Worm (Caenorhabditis elegans) whole organism, L2 larva: ENCODE data around the gene srsx-26.

Experiments used
- C34F6.9 ChIP-seq: fragments of 150-350 bp; optimal IDR thresholded peaks from 2 replicates; lab custom pipeline; 2014; ENCODE audit warnings: missing biosample characterization, missing genetic modification characterization
- F13H6.1 ChIP-seq: sonication (generic microtip); optimal IDR thresholded peaks from 2 replicates; lab custom pipeline; 2016; ENCODE audit warnings: missing genetic modification characterization, missing compliant biosample characterization
- R02D3.7 ChIP-seq: fragments of 150-350 bp; optimal IDR thresholded peaks from 2 replicates; lab custom pipeline; 2014; ENCODE audit warnings: missing biosample characterization, missing genetic modification characterization
- Y55F3AM.14 ChIP-seq: fragments of 200-800 bp; sonication (Bioruptor generic); optimal IDR thresholded peaks from 2 replicates; lab custom pipeline; 2018; ENCODE audit warnings: mild to moderate bottlenecking, missing genetic modification characterization, missing compliant biosample characterization
- alr-1 ChIP-seq: fragments of 150-350 bp; optimal IDR thresholded peaks from 2 replicates; lab custom pipeline; 2014; ENCODE audit warnings: missing biosample characterization, missing genetic modification characterization
- aly-2 ChIP-seq: fragments of 150-350 bp; optimal IDR thresholded peaks from 2 replicates; lab custom pipeline; 2014; ENCODE audit warnings: missing biosample characterization, missing genetic modification characterization
- crh-2 ChIP-seq: sonication (generic microtip); optimal IDR thresholded peaks from 2 replicates; lab custom pipeline; 2017; ENCODE audit warnings: missing biosample characterization, missing genetic modification characterization
- dmd-4 ChIP-seq: sonication (generic microtip); optimal IDR thresholded peaks from 2 replicates; lab custom pipeline; 2017; ENCODE audit warnings: missing biosample characterization, missing genetic modification characterization
- elt-1 ChIP-seq: fragments of 150-350 bp; optimal IDR thresholded peaks from 2 replicates; lab custom pipeline; 2014; ENCODE audit warnings: missing biosample characterization, missing genetic modification characterization
- elt-3 ChIP-seq: sonication (generic microtip); optimal IDR thresholded peaks from 2 replicates; lab custom pipeline; 2017; ENCODE audit warnings: missing biosample characterization, missing genetic modification characterization
- fos-1 ChIP-seq: fragments of 150-350 bp; optimal IDR thresholded peaks from 2 replicates; lab custom pipeline; 2014; ENCODE audit warnings: missing biosample characterization, missing genetic modification characterization
- gmeb-1 ChIP-seq: fragments of 150-350 bp; optimal IDR thresholded peaks from 2 replicates; lab custom pipeline; 2014; ENCODE audit warnings: missing biosample characterization, missing genetic modification characterization
- lin-39 ChIP-seq: fragments of 150-350 bp; optimal IDR thresholded peaks from 2 replicates; lab custom pipeline; 2014; ENCODE audit warnings: missing biosample characterization, missing genetic modification reagents, missing genetic modification characterization
- mab-5 ChIP-seq: fragments of 150-350 bp; optimal IDR thresholded peaks from 2 replicates; lab custom pipeline; 2014; ENCODE audit warnings: missing biosample characterization, missing genetic modification characterization
- mbf-1 ChIP-seq: sonication (generic microtip); optimal IDR thresholded peaks from 2 replicates; lab custom pipeline; 2017; ENCODE audit warnings: missing biosample characterization, missing genetic modification characterization
- mdl-1 ChIP-seq, 2 experiments: fragments of 150-350 bp in 1 of 2; sonication (generic microtip) in 1 of 2; optimal IDR thresholded peaks; 2 replicates each; lab custom pipeline; 2017; ENCODE audit warnings: missing biosample characterization in 2 of 2, missing genetic modification characterization in 2 of 2
- nhr-11 ChIP-seq: fragments of 150-350 bp; optimal IDR thresholded peaks from 2 replicates; lab custom pipeline; 2014; ENCODE audit warnings: missing biosample characterization, missing genetic modification characterization
- nhr-129 ChIP-seq: fragments of 150-350 bp; optimal IDR thresholded peaks from 2 replicates; lab custom pipeline; 2014; ENCODE audit warnings: missing biosample characterization, missing genetic modification characterization
- nhr-23 ChIP-seq: fragments of 150-350 bp; optimal IDR thresholded peaks from 2 replicates; lab custom pipeline; 2014; ENCODE audit warnings: missing biosample characterization, missing genetic modification reagents, missing genetic modification characterization
- nhr-237 ChIP-seq: fragments of 150-350 bp; optimal IDR thresholded peaks from 2 replicates; lab custom pipeline; 2014; ENCODE audit warnings: missing biosample characterization, missing genetic modification characterization
- nhr-25 ChIP-seq: fragments of 150-350 bp; sonication (generic microtip); optimal IDR thresholded peaks from 3 replicates; lab custom pipeline; 2014; ENCODE audit warnings: missing biosample characterization, missing genetic modification characterization
- nhr-6 ChIP-seq: fragments of 150-350 bp; optimal IDR thresholded peaks from 2 replicates; lab custom pipeline; 2014; ENCODE audit warnings: missing biosample characterization, missing genetic modification characterization
- nhr-77 ChIP-seq: fragments of 150-350 bp; optimal IDR thresholded peaks from 2 replicates; lab custom pipeline; 2014; ENCODE audit warnings: missing biosample characterization, missing genetic modification characterization
- peb-1 ChIP-seq: fragments of 150-350 bp; optimal IDR thresholded peaks from 2 replicates; lab custom pipeline; 2014; ENCODE audit warnings: missing biosample characterization, missing genetic modification characterization
- sem-4 ChIP-seq: fragments of 150-350 bp; optimal IDR thresholded peaks from 2 replicates; lab custom pipeline; 2014; ENCODE audit warnings: missing biosample characterization, missing genetic modification reagents, missing genetic modification characterization
- skn-1 ChIP-seq: sonication (generic microtip); optimal IDR thresholded peaks from 2 replicates; lab custom pipeline; 2017; ENCODE audit warnings: missing biosample characterization, missing genetic modification characterization
- sma-3 ChIP-seq: sonication (generic microtip); optimal IDR thresholded peaks from 2 replicates; lab custom pipeline; 2016; ENCODE audit warnings: missing genetic modification reagents, missing genetic modification characterization, missing compliant biosample characterization
- sma-9 ChIP-seq, 2 experiments: fragments of 150-350 bp in 1 of 2; sonication (generic microtip) in 1 of 2; optimal IDR thresholded peaks; 2 replicates each; lab custom pipeline; 2014 to 2016; ENCODE audit warnings: missing genetic modification characterization in 2 of 2, mild to moderate bottlenecking in 1 of 2, missing biosample characterization in 1 of 2, missing compliant biosample characterization in 1 of 2, missing genetic modification reagents in 1 of 2, moderate library complexity in 1 of 2
- unc-39 ChIP-seq: fragments of 150-350 bp; optimal IDR thresholded peaks from 2 replicates; lab custom pipeline; 2014; ENCODE audit warnings: missing biosample characterization, missing genetic modification characterization
- unc-55 ChIP-seq: fragments of 150-350 bp; sonication (generic microtip); optimal IDR thresholded peaks from 3 replicates; lab custom pipeline; 2014; ENCODE audit warnings: missing biosample characterization, missing genetic modification reagents, missing genetic modification characterization
- unc-62 ChIP-seq: fragments of 150-350 bp; optimal IDR thresholded peaks from 2 replicates; lab custom pipeline; 2014; ENCODE audit warnings: missing biosample characterization, missing genetic modification reagents, missing genetic modification characterization
- zag-1 ChIP-seq: fragments of 150-350 bp; optimal IDR thresholded peaks from 2 replicates; lab custom pipeline; 2014; ENCODE audit warnings: missing biosample characterization, missing genetic modification characterization
- ztf-4 ChIP-seq: fragments of 150-350 bp; optimal IDR thresholded peaks from 2 replicates; lab custom pipeline; 2014; ENCODE audit warnings: missing biosample characterization, missing genetic modification characterization

Gene srsx-26

DNA sequence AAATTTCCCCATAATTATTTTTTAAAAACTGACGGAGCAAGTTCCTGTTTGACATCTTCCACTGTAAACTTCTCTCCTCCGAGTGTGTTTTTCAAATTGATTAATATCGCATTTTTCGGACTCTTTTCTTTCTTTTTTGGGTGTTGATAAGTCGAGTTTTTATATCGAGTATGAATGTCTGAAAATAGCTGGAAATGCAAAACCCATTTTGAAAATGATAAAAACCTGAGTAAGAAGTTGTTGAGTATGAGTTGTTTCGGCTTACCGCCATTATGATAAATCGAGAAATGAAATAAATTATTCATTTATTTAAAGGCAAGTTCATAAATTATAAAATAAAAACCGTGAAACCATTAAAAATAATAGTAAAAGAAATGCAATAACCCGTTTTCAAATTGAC, 37.3 kb downstream of the srsx-26 start, which contains the start of gene ZK856.18:
Gene ZK856.18, minus strand, starts transcription at position 289 of the 400 bp plus-strand sequence.
- no peak for TF ChIP-seq C34F6.9 (tag; lab: Kevin White, UChicago)
- no peak for TF ChIP-seq nhr-23 (tag; lab: Kevin White, UChicago)
- no peak for TF ChIP-seq mab-5 (tag; lab: Kevin White, UChicago)
- no peak for TF ChIP-seq nhr-25 (tag; lab: Kevin White, UChicago)
- no peak for TF ChIP-seq aly-2 (tag; lab: Kevin White, UChicago)
- no peak for TF ChIP-seq unc-55
- no peak for TF ChIP-seq mbf-1
- no peak for TF ChIP-seq dmd-4 (tag; lab: Kevin White, UChicago)
- no peak for TF ChIP-seq gmeb-1
- TF ChIP-seq skn-1 (tag; lab: Kevin White, UChicago), result no peak
- no peak for TF ChIP-seq elt-3 (tag; lab: Kevin White, UChicago)
- TF ChIP-seq nhr-11, result no peak
- TF ChIP-seq Y55F3AM.14, result no peak
- TF ChIP-seq sma-3 (GFP tag; lab: Kevin White, UChicago), result no peak

DNA sequence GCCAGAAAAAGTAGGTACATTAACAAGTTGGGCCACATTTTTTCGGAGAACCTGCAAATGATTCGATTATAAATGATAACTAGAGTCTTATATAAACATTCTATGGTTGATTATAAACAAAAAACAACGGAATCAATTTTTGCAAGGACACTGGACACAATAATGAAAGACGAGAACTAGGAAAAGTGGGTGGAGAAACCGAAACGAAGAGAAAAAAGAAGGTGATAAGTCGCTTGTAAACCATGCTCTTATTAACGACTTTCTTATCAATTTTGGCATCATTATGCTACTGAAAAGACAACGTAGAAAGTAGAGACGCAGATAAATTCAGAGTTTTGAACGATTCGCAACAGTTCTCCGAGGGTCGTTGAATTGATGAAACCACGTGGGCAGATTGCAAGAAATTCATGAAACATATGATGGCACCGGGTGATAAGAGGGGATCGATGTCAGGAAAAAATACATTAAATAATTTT, 41.7 kb downstream of the srsx-26 start, which contains the start of gene ZK856.5:
Gene ZK856.5, minus strand, starts transcription at position 51 of the 476 bp plus-strand sequence.
- peak; percentile 71 for TF ChIP-seq fos-1 (tag; lab: Kevin White, UChicago)
- peak in 1 of 2 experiments; percentile 36 for TF ChIP-seq mdl-1 (tag; optimal IDR thresholded peaks at IDR 0.05; lab: Kevin White, UChicago)
- no peak for TF ChIP-seq zag-1 (tag; lab: Kevin White, UChicago)
- TF ChIP-seq nhr-11, result no peak
- no peak for TF ChIP-seq mbf-1
- no peak for TF ChIP-seq F13H6.1
- no peak for TF ChIP-seq dmd-4 (tag; lab: Kevin White, UChicago)
- TF ChIP-seq crh-2, result peak; percentile 61
- TF ChIP-seq ztf-4 (tag; lab: Kevin White, UChicago), result no peak
- TF ChIP-seq sma-9 (GFP tag; optimal IDR thresholded peaks at IDR 0.05; lab: Kevin White, UChicago), result peak; percentile 68
- TF ChIP-seq sma-9 (tag; optimal IDR thresholded peaks at IDR 0.05; lab: Kevin White, UChicago), result no peak
- no peak for TF ChIP-seq nhr-237 (tag; lab: Kevin White, UChicago)
- no peak for TF ChIP-seq unc-55
- TF ChIP-seq nhr-77 (tag; lab: Kevin White, UChicago), result no peak
- TF ChIP-seq nhr-129 (tag; lab: Kevin White, UChicago), result no peak
- no peak for TF ChIP-seq elt-1
- TF ChIP-seq alr-1, result no peak
- TF ChIP-seq nhr-25 (tag; lab: Kevin White, UChicago), result no peak
- no peak for TF ChIP-seq sem-4 (tag; lab: Kevin White, UChicago)
- no peak for TF ChIP-seq R02D3.7 (tag; lab: Kevin White, UChicago)
- no peak for TF ChIP-seq peb-1 (tag; lab: Kevin White, UChicago)
- TF ChIP-seq unc-39 (tag; lab: Kevin White, UChicago), result no peak
- TF ChIP-seq nhr-6 (tag; lab: Kevin White, UChicago), result no peak
- no peak for TF ChIP-seq lin-39
- TF ChIP-seq unc-62 (GFP tag; lab: Kevin White, UChicago), result no peak
- TF ChIP-seq, all 48 proteins: peak for 4

DNA sequence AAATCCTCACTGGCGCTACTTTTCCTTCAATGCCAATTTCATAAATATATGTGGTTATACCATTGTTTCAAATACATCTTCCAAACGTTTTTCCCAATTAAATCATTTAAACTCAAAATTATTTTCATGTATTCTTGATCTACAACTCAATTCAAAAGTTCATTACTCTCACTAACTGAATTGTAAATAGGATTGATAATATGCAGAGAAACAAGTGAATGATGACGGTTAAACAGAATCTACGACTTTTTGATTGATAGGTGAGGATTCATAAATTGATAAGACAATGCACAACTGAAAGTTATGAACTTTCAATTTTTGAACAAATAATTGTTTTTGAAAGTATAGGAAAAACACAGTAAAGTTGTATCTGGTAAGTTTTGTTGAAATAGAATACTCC, 42.8 kb downstream of the srsx-26 start:
- TF ChIP-seq nhr-6 (tag; lab: Kevin White, UChicago) (no peak), fos-1 (tag; lab: Kevin White, UChicago) (peak; percentile 35)
- TF ChIP-seq, all 48 proteins: peak for 1

DNA sequence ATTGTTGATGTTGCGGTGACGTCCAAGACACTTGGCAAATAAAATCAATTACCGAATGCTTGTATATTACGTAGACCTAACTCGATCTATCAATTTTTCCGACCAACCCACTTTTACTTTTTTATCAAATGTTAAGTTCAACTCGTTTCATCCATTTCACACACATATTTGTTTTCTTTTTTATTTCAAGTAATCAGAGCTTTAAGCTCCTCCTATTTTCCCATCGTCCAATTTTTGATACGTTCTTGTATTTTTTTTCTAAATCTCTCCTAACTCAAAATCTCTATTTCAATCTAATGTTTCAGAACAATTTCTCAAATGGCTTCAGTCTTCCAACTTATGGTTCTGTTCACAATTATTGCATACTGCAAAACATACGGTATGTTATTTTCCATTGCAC, 49.9 kb downstream of the srsx-26 start, which contains the start of gene ZK856.6:
Gene ZK856.6, plus strand, starts transcription at position 301 of the 400 bp plus-strand sequence.
- TF ChIP-seq sem-4 (tag; lab: Kevin White, UChicago) (no peak), F13H6.1 (no peak), nhr-6 (tag; lab: Kevin White, UChicago) (no peak), sma-9 (GFP tag; optimal IDR thresholded peaks at IDR 0.05; lab: Kevin White, UChicago) (no peak), sma-9 (tag; optimal IDR thresholded peaks at IDR 0.05; lab: Kevin White, UChicago) (no peak), nhr-25 (tag; lab: Kevin White, UChicago) (no peak), crh-2 (no peak), gmeb-1 (no peak)
